Worm (Caenorhabditis elegans): ENCODE measurements around the gene T27E7.4.
"Not testable (repeated sequence)": the region's sequence is repeated elsewhere in the genome, so short reads cannot be mapped to it uniquely, and the experiment has no call there.

DNA sequence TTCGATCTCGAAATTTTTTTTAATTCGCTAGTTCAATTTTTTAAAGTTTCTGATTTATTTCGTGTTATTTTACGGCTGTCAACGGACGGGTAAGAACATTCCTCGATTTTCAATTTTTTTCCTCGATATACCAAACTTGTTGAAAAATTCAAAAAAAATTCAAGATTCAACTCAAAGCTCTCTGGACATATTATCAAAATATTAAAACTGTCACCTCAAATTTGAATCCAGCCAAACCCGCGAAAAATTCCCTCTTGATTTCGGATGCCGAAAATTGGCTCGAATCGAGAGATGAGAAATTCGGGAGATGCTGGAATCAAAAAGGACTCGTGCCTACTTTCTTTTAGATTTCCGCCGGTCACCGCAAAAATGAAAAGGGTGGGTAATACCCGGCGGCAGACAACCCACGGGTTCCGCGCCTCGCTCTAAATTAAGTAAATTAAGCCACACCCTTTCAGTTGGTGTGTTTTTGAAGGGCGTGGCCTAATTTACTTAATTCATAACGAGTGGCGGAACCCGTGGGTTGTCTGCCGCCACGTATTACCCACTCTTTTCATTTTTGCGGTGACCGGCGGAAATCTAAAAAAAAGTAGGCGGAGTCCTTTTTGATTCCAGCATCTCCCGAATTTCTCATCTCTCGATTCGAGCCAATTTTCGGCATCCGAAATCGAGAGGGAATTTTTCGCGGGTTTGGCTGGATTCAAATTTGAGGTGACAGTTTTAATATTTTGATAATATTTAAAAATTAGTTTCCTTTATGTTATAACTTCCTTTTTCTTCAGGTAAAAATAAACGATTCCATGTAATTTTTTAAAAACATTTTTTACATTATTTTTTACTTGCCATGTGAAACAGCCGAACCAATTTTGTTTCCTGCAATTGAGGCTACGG lies 9.3 kb downstream of the T27E7.4 start:
- not testable (repeated sequence) for TF ChIP-seq nhr-25 (tag; optimal IDR thresholded peaks at IDR 0.05); ama-1 (optimal IDR thresholded peaks at IDR 0.05); ceh-28 (tag; optimal IDR thresholded peaks at IDR 0.05); ztf-4 (tag; optimal IDR thresholded peaks at IDR 0.05); skn-1 (tag; optimal IDR thresholded peaks at IDR 0.05); nhr-28 (tag; optimal IDR thresholded peaks at IDR 0.05); unc-62 (GFP tag; optimal IDR thresholded peaks at IDR 0.05); nhr-237 (tag; optimal IDR thresholded peaks at IDR 0.05)
